Worm (Caenorhabditis elegans) whole organism, L1 larva: Measurements from ENCODE around the gene atat-2.

Experiments
- C34B4.2 ChIP-seq: sonication (generic microtip); optimal IDR thresholded peaks from 2 replicates; lab custom pipeline; 2017; ENCODE audit warnings: mild to moderate bottlenecking, missing genetic modification characterization, missing compliant biosample characterization
- aha-1 ChIP-seq: fragments of 150-350 bp; optimal IDR thresholded peaks from 2 replicates; lab custom pipeline; 2014; ENCODE audit warnings: missing biosample characterization, missing genetic modification characterization
- alr-1 ChIP-seq: fragments of 200-800 bp; sonication (Bioruptor generic); optimal IDR thresholded peaks from 2 replicates; lab custom pipeline; 2018; ENCODE audit warnings: borderline replicate concordance, mild to moderate bottlenecking, missing genetic modification characterization, missing compliant biosample characterization
- aly-2 ChIP-seq: fragments of 150-350 bp; optimal IDR thresholded peaks from 2 replicates; lab custom pipeline; 2014; ENCODE audit warnings: missing biosample characterization, missing genetic modification characterization
- ama-1 ChIP-seq: fragments of 150-350 bp; optimal IDR thresholded peaks from 2 replicates; lab custom pipeline; 2014
- ceh-82 ChIP-seq, 3 experiments: fragments of 150-350 bp in 1 of 3; sonication (generic microtip) in 2 of 3; optimal IDR thresholded peaks; 2 replicates each; lab custom pipeline; 2014 to 2017; ENCODE audit warnings: missing biosample characterization in 3 of 3, missing genetic modification characterization in 3 of 3
- ceh-90 ChIP-seq: sonication (generic microtip); optimal IDR thresholded peaks from 2 replicates; lab custom pipeline; 2016; ENCODE audit warnings: missing genetic modification characterization, missing compliant biosample characterization
- dpl-1 ChIP-seq, 3 experiments: fragments of 150-350 bp in 2 of 3; sonication (generic microtip) in 1 of 3; optimal IDR thresholded peaks; 2 replicates each; lab custom pipeline; 2014 to 2017; ENCODE audit warnings: missing biosample characterization in 3 of 3, missing genetic modification characterization in 3 of 3, missing genetic modification reagents in 3 of 3
- dsc-1 ChIP-seq: sonication (generic microtip); optimal IDR thresholded peaks from 2 replicates; lab custom pipeline; 2016; ENCODE audit warnings: mild to moderate bottlenecking, missing genetic modification characterization, missing compliant biosample characterization
- efl-1 ChIP-seq, 4 experiments: fragments of 150-350 bp; optimal IDR thresholded peaks in 3 of 4; peaks in 1 of 4; 1 replicate in 1 of 4; 2 replicates in 3 of 4; lab custom pipeline; 2014; ENCODE audit warnings: missing biosample characterization in 2 of 4, missing genetic modification characterization in 2 of 4, missing genetic modification reagents in 2 of 4
- egl-13 ChIP-seq: sonication (generic microtip); optimal IDR thresholded peaks from 2 replicates; lab custom pipeline; 2016; ENCODE audit warnings: missing genotype, missing genetic modification reagents, missing genetic modification characterization, missing compliant biosample characterization
- elt-3 ChIP-seq, 6 experiments: fragments of 150-350 bp in 1 of 6; sonication (generic microtip); optimal IDR thresholded peaks; 2 replicates each; lab custom pipeline; 2017 to 2018; ENCODE audit warnings: missing biosample characterization in 6 of 6, missing genetic modification characterization in 6 of 6, inconsistent platforms in 1 of 6
- ets-5 ChIP-seq: fragments of 200-800 bp; sonication (Bioruptor generic); IDR thresholded peaks from 2 replicates; pipeline ENCODE4 v1.3.6; 2022; ENCODE audit warnings: missing genetic modification characterization, missing compliant biosample characterization
- fkh-10 ChIP-seq: sonication (generic microtip); optimal IDR thresholded peaks from 2 replicates; lab custom pipeline; 2017; ENCODE audit warnings: missing biosample characterization, missing genetic modification reagents, missing genetic modification characterization
- fkh-4 ChIP-seq: sonication (generic microtip); optimal IDR thresholded peaks from 2 replicates; lab custom pipeline; 2016; ENCODE audit warnings: missing compliant biosample characterization, missing genetic modification characterization, borderline replicate concordance
- grh-1 ChIP-seq: fragments of 200-800 bp; sonication (Bioruptor generic); IDR thresholded peaks from 2 replicates; pipeline ENCODE4 v1.3.6; 2022; ENCODE audit warnings: missing genetic modification reagents, missing genetic modification characterization, missing compliant biosample characterization
- hlh-4 ChIP-seq: sonication (generic microtip); optimal IDR thresholded peaks from 2 replicates; lab custom pipeline; 2016; ENCODE audit warnings: mild to moderate bottlenecking, missing genetic modification characterization, missing compliant biosample characterization
- hpl-2 ChIP-seq: fragments of 150-350 bp; optimal IDR thresholded peaks from 2 replicates; lab custom pipeline; 2014; ENCODE audit warnings: missing biosample characterization, missing genetic modification reagents, missing genetic modification characterization
- irx-1 ChIP-seq: sonication (generic microtip); optimal IDR thresholded peaks from 2 replicates; lab custom pipeline; 2016; ENCODE audit warnings: missing genetic modification characterization, missing compliant biosample characterization
- jun-1 ChIP-seq: fragments of 150-350 bp; optimal IDR thresholded peaks from 2 replicates; lab custom pipeline; 2014; ENCODE audit warnings: missing biosample characterization, missing genetic modification reagents, missing genetic modification characterization
- lin-13 ChIP-seq: fragments of 150-350 bp; optimal IDR thresholded peaks from 2 replicates; lab custom pipeline; 2014; ENCODE audit warnings: missing biosample characterization, missing genetic modification reagents, missing genetic modification characterization
- lin-14 ChIP-seq: fragments of 200-800 bp; sonication (Bioruptor generic); optimal IDR thresholded peaks from 2 replicates; lab custom pipeline; 2018; ENCODE audit warnings: mild to moderate bottlenecking, missing genetic modification characterization, moderate library complexity, missing compliant biosample characterization
- lin-35 ChIP-seq, 2 experiments: fragments of 150-350 bp; optimal IDR thresholded peaks; 2 replicates each; lab custom pipeline; 2014; ENCODE audit warnings: missing biosample characterization in 2 of 2, missing genetic modification characterization in 2 of 2, missing genetic modification reagents in 2 of 2
- lir-3 ChIP-seq: sonication (generic microtip); optimal IDR thresholded peaks from 2 replicates; lab custom pipeline; 2016; ENCODE audit warnings: mild to moderate bottlenecking, missing genetic modification characterization, moderate library complexity, missing compliant biosample characterization; ENCODE audit not compliant: poor library complexity
- lsy-2 ChIP-seq, 2 experiments: fragments of 150-350 bp; optimal IDR thresholded peaks; 2 replicates each; lab custom pipeline; 2014; ENCODE audit warnings: missing biosample characterization in 2 of 2, missing genetic modification characterization in 2 of 2
- mab-9 ChIP-seq: fragments of 200-800 bp; sonication (Bioruptor generic); IDR thresholded peaks from 2 replicates; pipeline ENCODE4 v1.3.6; 2022; ENCODE audit warnings: missing genetic modification reagents, missing genetic modification characterization, missing compliant biosample characterization
- nhr-11 ChIP-seq: fragments of 150-350 bp; optimal IDR thresholded peaks from 2 replicates; lab custom pipeline; 2014; ENCODE audit warnings: missing biosample characterization, missing genetic modification characterization
- nhr-12 ChIP-seq: sonication (generic microtip); optimal IDR thresholded peaks from 2 replicates; lab custom pipeline; 2017; ENCODE audit warnings: missing biosample characterization, missing genetic modification characterization
- nhr-20 ChIP-seq: sonication (generic microtip); optimal IDR thresholded peaks from 2 replicates; lab custom pipeline; 2016; ENCODE audit warnings: mild to moderate bottlenecking, missing genetic modification characterization, missing compliant biosample characterization
- nhr-76 ChIP-seq: sonication (generic microtip); optimal IDR thresholded peaks from 2 replicates; lab custom pipeline; 2017; ENCODE audit warnings: missing biosample characterization, missing genetic modification characterization
- nhr-77 ChIP-seq: fragments of 150-350 bp; optimal IDR thresholded peaks from 2 replicates; lab custom pipeline; 2014; ENCODE audit warnings: missing biosample characterization, missing genetic modification characterization
- nhr-84 ChIP-seq: sonication (generic microtip); optimal IDR thresholded peaks from 2 replicates; lab custom pipeline; 2017; ENCODE audit warnings: missing biosample characterization, missing genetic modification characterization
- nhr-85 ChIP-seq: sonication (generic microtip); peaks from one replicate; lab custom pipeline; 2016; ENCODE audit warnings: missing genetic modification characterization, inconsistent platforms, missing compliant biosample characterization
- nhr-90 ChIP-seq: sonication (generic microtip); optimal IDR thresholded peaks from 2 replicates; lab custom pipeline; 2016; ENCODE audit warnings: mild to moderate bottlenecking, missing genetic modification characterization, missing compliant biosample characterization; ENCODE audit not compliant: poor library complexity
- pag-3 ChIP-seq: sonication (generic microtip); optimal IDR thresholded peaks from 2 replicates; lab custom pipeline; 2017; ENCODE audit warnings: missing genetic modification characterization, mild to moderate bottlenecking, missing compliant biosample characterization, antibody characterized with exemption, borderline replicate concordance; ENCODE audit not compliant: insufficient read depth
- skn-1 ChIP-seq: fragments of 150-350 bp; optimal IDR thresholded peaks from 2 replicates; lab custom pipeline; 2014; ENCODE audit warnings: missing biosample characterization, missing genetic modification characterization
- snpc-4 ChIP-seq: fragments of 150-350 bp; optimal IDR thresholded peaks from 2 replicates; lab custom pipeline; 2014; ENCODE audit warnings: missing biosample characterization, missing genetic modification characterization
- snu-23 ChIP-seq: sonication (generic microtip); optimal IDR thresholded peaks from 2 replicates; lab custom pipeline; 2016; ENCODE audit warnings: missing genetic modification characterization, missing compliant biosample characterization
- sptf-1 ChIP-seq: fragments of 150-350 bp; optimal IDR thresholded peaks from 2 replicates; lab custom pipeline; 2014; ENCODE audit warnings: missing biosample characterization, missing genetic modification characterization
- tbx-2 ChIP-seq: sonication (generic microtip); optimal IDR thresholded peaks from 2 replicates; lab custom pipeline; 2016; ENCODE audit warnings: missing genetic modification characterization, missing compliant biosample characterization
- tlp-1 ChIP-seq: fragments of 150-350 bp; optimal IDR thresholded peaks from 2 replicates; lab custom pipeline; 2014; ENCODE audit warnings: missing biosample characterization, missing genetic modification characterization
- unc-130 ChIP-seq: fragments of 150-350 bp; optimal IDR thresholded peaks from 2 replicates; lab custom pipeline; 2017; ENCODE audit warnings: missing biosample characterization, missing genetic modification characterization, inconsistent platforms
- unc-30 ChIP-seq: sonication (generic microtip); optimal IDR thresholded peaks from 2 replicates; lab custom pipeline; 2017; ENCODE audit warnings: missing biosample characterization, missing genetic modification characterization
- unc-62 ChIP-seq: fragments of 150-350 bp; optimal IDR thresholded peaks from 2 replicates; lab custom pipeline; 2014; ENCODE audit warnings: missing biosample characterization, missing genetic modification reagents, missing genetic modification characterization
- unc-98 ChIP-seq: fragments of 200-800 bp; sonication (Bioruptor generic); IDR thresholded peaks from 2 replicates; pipeline ENCODE4 v1.3.6; 2022; ENCODE audit warnings: missing genetic modification characterization, missing compliant biosample characterization
- vab-15 ChIP-seq: sonication (generic microtip); optimal IDR thresholded peaks from 2 replicates; lab custom pipeline; 2017; ENCODE audit warnings: missing genotype, mild to moderate bottlenecking, missing genetic modification characterization, missing compliant biosample characterization
- ztf-4 ChIP-seq: fragments of 150-350 bp; optimal IDR thresholded peaks from 2 replicates; lab custom pipeline; 2014; ENCODE audit warnings: missing biosample characterization, missing genetic modification characterization

The atat-2 gene

ce11 chrX:5820880-5821279 is 28.0 kb upstream of the atat-2 start (continued):
- TF ChIP-seq C34B4.2 (tag; lab: Kevin White, UChicago) (no peak), irx-1 (peak; percentile 15), pag-3 (tag; lab: Kevin White, UChicago) (no peak), egl-13 (tag; lab: Kevin White, UChicago) (no peak), nhr-76 (tag; lab: Kevin White, UChicago) (no peak), dsc-1 (tag; lab: Kevin White, UChicago) (no peak), snu-23 (GFP tag; lab: Kevin White, UChicago) (peak; percentile 26), ets-5 (no peak), lin-13 (GFP tag; lab: Kevin White, UChicago) (no peak), lin-14 (peak; percentile 88), nhr-77 (peak; percentile 22), unc-30 (tag; lab: Kevin White, UChicago) (no peak), dpl-1 (GFP tag; optimal IDR thresholded peaks at IDR 0.05; lab: Kevin White, UChicago) (no peak), ceh-82 (tag; optimal IDR thresholded peaks at IDR 0.05; lab: Kevin White, UChicago) (peak in 1 of 3 experiments; percentile 19), mab-9 (GFP tag; lab: Robert Waterston, UW) (no peak), ceh-90 (tag; lab: Kevin White, UChicago) (no peak), tbx-2 (tag; lab: Kevin White, UChicago) (no peak), unc-98 (GFP tag; lab: Robert Waterston, UW) (no peak), tlp-1 (tag; lab: Kevin White, UChicago) (no peak), fkh-10 (GFP tag; lab: Kevin White, UChicago) (no peak), nhr-20 (tag; lab: Kevin White, UChicago) (peak; percentile 53), elt-3 (tag; optimal IDR thresholded peaks at IDR 0.05; lab: Kevin White, UChicago) (peak in 3 of 6 experiments; percentile 5 to 30 (median 12)), aly-2 (no peak), lin-35 (GFP tag; optimal IDR thresholded peaks at IDR 0.05; lab: Kevin White, UChicago) (peak in 1 of 2 experiments; percentile 20), aha-1 (tag; lab: Kevin White, UChicago) (no peak), sptf-1 (tag; lab: Kevin White, UChicago) (no peak), unc-130 (tag; lab: Kevin White, UChicago) (peak; percentile 26), nhr-84 (tag; lab: Kevin White, UChicago) (no peak), nhr-11 (no peak), ztf-4 (tag; lab: Kevin White, UChicago) (no peak), vab-15 (no peak), lir-3 (no peak), ama-1 (lab: Kevin White, UChicago) (no peak), nhr-85 (tag; lab: Kevin White, UChicago) (peak; percentile 89), nhr-90 (tag; lab: Kevin White, UChicago) (peak; percentile 55), lsy-2 (tag; optimal IDR thresholded peaks at IDR 0.05; lab: Kevin White, UChicago) (no peak), grh-1 (GFP tag; lab: Robert Waterston, UW) (peak; percentile 30; the same call in 1 of the 2 replicates), snpc-4 (tag; lab: Kevin White, UChicago) (no peak), hpl-2 (GFP tag; lab: Kevin White, UChicago) (no peak), skn-1 (tag; lab: Kevin White, UChicago) (no peak), jun-1 (no peak), unc-62 (no peak), efl-1 (optimal IDR thresholded peaks at IDR 0.05; lab: Kevin White, UChicago) (no peak), efl-1 (GFP tag; optimal IDR thresholded peaks at IDR 0.05 in 1 of 2; lab: Kevin White, UChicago) (no peak), hlh-4 (tag; lab: Kevin White, UChicago) (no peak), alr-1 (tag; lab: Kevin White, UChicago) (no peak), nhr-12 (no peak), fkh-4 (tag; lab: Kevin White, UChicago) (no peak)
